Worm (Caenorhabditis elegans) whole organism, young adult: ENCODE results near the gene let-19.

ENCODE experiments used
- D2030.7 ChIP-seq: fragments of 200-800 bp; sonication (Bioruptor generic); IDR thresholded peaks from 2 replicates; pipeline ENCODE4 v1.3.6; 2022; ENCODE audit warnings: missing genetic modification reagents, missing genetic modification characterization, missing compliant biosample characterization
- F23B12.7 ChIP-seq: sonication (generic microtip); optimal IDR thresholded peaks from 2 replicates; lab custom pipeline; 2017; ENCODE audit warnings: missing genetic modification characterization, mild to moderate bottlenecking, missing compliant biosample characterization, antibody characterized with exemption, moderate library complexity; ENCODE audit not compliant: insufficient read depth
- F52B5.7 ChIP-seq: sonication (generic microtip); optimal IDR thresholded peaks from 2 replicates; lab custom pipeline; 2016; ENCODE audit warnings: mild to moderate bottlenecking, missing genetic modification characterization, missing compliant biosample characterization
- F57C9.4 ChIP-seq: sonication (generic microtip); optimal IDR thresholded peaks from 2 replicates; lab custom pipeline; 2017; ENCODE audit warnings: mild to moderate bottlenecking, missing genetic modification characterization, missing compliant biosample characterization
- K11D2.4 ChIP-seq: fragments of 200-800 bp; sonication (Bioruptor generic); IDR thresholded peaks from 2 replicates; pipeline ENCODE4 v1.3.6; 2022; ENCODE audit warnings: missing genetic modification reagents, missing genetic modification characterization, missing compliant biosample characterization
- Y53F4B.3 ChIP-seq: fragments of 200-800 bp; sonication (Bioruptor generic); IDR thresholded peaks from 2 replicates; pipeline ENCODE4 v1.3.6; 2022; ENCODE audit warnings: missing genetic modification reagents, missing genetic modification characterization, missing compliant biosample characterization
- Y53G8AR.9 ChIP-seq: fragments of 200-800 bp; sonication (Bioruptor generic); conservative IDR thresholded peaks from 2 replicates; pipeline ENCODE4 v1.3.6; 2022; ENCODE audit warnings: missing genetic modification reagents, missing genetic modification characterization, missing compliant biosample characterization
- ZK185.1 ChIP-seq: sonication (generic microtip); optimal IDR thresholded peaks from 2 replicates; lab custom pipeline; 2016; ENCODE audit warnings: mild to moderate bottlenecking, missing genetic modification characterization, missing compliant biosample characterization; ENCODE audit not compliant: poor library complexity, severe bottlenecking
- athp-1 ChIP-seq: sonication (generic microtip); optimal IDR thresholded peaks from 2 replicates; lab custom pipeline; 2017; ENCODE audit warnings: mild to moderate bottlenecking, missing genetic modification characterization, missing compliant biosample characterization
- attf-3 ChIP-seq: fragments of 200-800 bp; sonication (Bioruptor generic); conservative IDR thresholded peaks from 2 replicates; pipeline ENCODE4 v1.3.6; 2022; ENCODE audit warnings: missing genetic modification reagents, missing genetic modification characterization, missing compliant biosample characterization
- bed-1 ChIP-seq: fragments of 200-800 bp; sonication (Bioruptor generic); IDR thresholded peaks from 2 replicates; pipeline ENCODE4 v1.3.6; 2022; ENCODE audit warnings: missing genetic modification reagents, missing genetic modification characterization, missing compliant biosample characterization
- bed-2 ChIP-seq: fragments of 200-800 bp; sonication (Bioruptor generic); IDR thresholded peaks from 2 replicates; pipeline ENCODE4 v1.3.6; 2022; ENCODE audit warnings: missing genetic modification reagents, missing genetic modification characterization, missing compliant biosample characterization
- ceh-91 ChIP-seq: fragments of 200-800 bp; sonication (Bioruptor generic); IDR thresholded peaks from 2 replicates; pipeline ENCODE4 v1.3.6; 2022; ENCODE audit warnings: missing genetic modification reagents, missing genetic modification characterization, missing compliant biosample characterization
- chd-7 ChIP-seq: sonication (generic microtip); optimal IDR thresholded peaks from 2 replicates; lab custom pipeline; 2016; ENCODE audit warnings: mild to moderate bottlenecking, missing genetic modification characterization, moderate library complexity, missing compliant biosample characterization
- die-1 ChIP-seq: sonication (generic microtip); optimal IDR thresholded peaks from 2 replicates; lab custom pipeline; 2016; ENCODE audit warnings: missing genotype, mild to moderate bottlenecking, missing genetic modification characterization, missing compliant biosample characterization
- efl-1 ChIP-seq: fragments of 150-350 bp; optimal IDR thresholded peaks from 2 replicates; lab custom pipeline; 2014; ENCODE audit warnings: missing biosample characterization, missing genetic modification reagents, missing genetic modification characterization
- egl-18 ChIP-seq: fragments of 200-800 bp; sonication (Bioruptor generic); IDR thresholded peaks from 2 replicates; pipeline ENCODE4 v1.3.6; 2022; ENCODE audit warnings: missing genetic modification reagents, missing genetic modification characterization, missing compliant biosample characterization
- egrh-3 ChIP-seq: fragments of 200-800 bp; sonication (Bioruptor generic); IDR thresholded peaks from 2 replicates; pipeline ENCODE4 v1.3.6; 2022; ENCODE audit warnings: missing genetic modification reagents, missing genetic modification characterization, missing compliant biosample characterization
- ets-4 ChIP-seq: fragments of 200-800 bp; sonication (Bioruptor generic); optimal IDR thresholded peaks from 2 replicates; lab custom pipeline; 2018; ENCODE audit warnings: mild to moderate bottlenecking, missing genetic modification characterization, missing compliant biosample characterization
- hlh-12 ChIP-seq: sonication (generic microtip); optimal IDR thresholded peaks from 2 replicates; lab custom pipeline; 2016; ENCODE audit warnings: missing genetic modification characterization, missing compliant biosample characterization
- hmg-20 ChIP-seq: fragments of 200-800 bp; sonication (Bioruptor generic); IDR thresholded peaks from 2 replicates; pipeline ENCODE4 v1.3.6; 2022; ENCODE audit warnings: missing genetic modification reagents, missing genetic modification characterization, missing compliant biosample characterization
- lin-35 ChIP-seq, 3 experiments: fragments of 150-350 bp in 2 of 3; sonication (generic microtip) in 1 of 3; optimal IDR thresholded peaks; 2 replicates each; lab custom pipeline; 2014 to 2018; ENCODE audit warnings: missing biosample characterization in 3 of 3, missing genetic modification characterization in 3 of 3, missing genetic modification reagents in 3 of 3
- lir-1 ChIP-seq: fragments of 200-800 bp; sonication (Bioruptor generic); conservative IDR thresholded peaks from 2 replicates; pipeline ENCODE4 v1.3.6; 2022; ENCODE audit warnings: missing genetic modification reagents, missing genetic modification characterization, missing compliant biosample characterization
- lsy-27 ChIP-seq: sonication (generic microtip); optimal IDR thresholded peaks from 2 replicates; lab custom pipeline; 2017; ENCODE audit warnings: missing genetic modification characterization, mild to moderate bottlenecking, missing compliant biosample characterization, antibody characterized with exemption, missing genotype, borderline replicate concordance; ENCODE audit not compliant: insufficient read depth
- madf-8 ChIP-seq: fragments of 200-800 bp; sonication (Bioruptor generic); conservative IDR thresholded peaks from 2 replicates; pipeline ENCODE4 v1.3.6; 2022; ENCODE audit warnings: missing genetic modification reagents, missing genetic modification characterization, missing compliant biosample characterization
- mel-28 ChIP-seq: sonication (generic microtip); optimal IDR thresholded peaks from 2 replicates; lab custom pipeline; 2016; ENCODE audit warnings: borderline replicate concordance, mild to moderate bottlenecking, missing genetic modification characterization, missing compliant biosample characterization
- nfya-1 ChIP-seq: sonication (generic microtip); optimal IDR thresholded peaks from 2 replicates; lab custom pipeline; 2017; ENCODE audit warnings: antibody characterized with exemption, missing compliant biosample characterization, missing genetic modification characterization, borderline replicate concordance; ENCODE audit not compliant: insufficient read depth
- nfya-2 ChIP-seq: fragments of 200-800 bp; sonication (Bioruptor generic); IDR thresholded peaks from 2 replicates; pipeline ENCODE4 v1.3.6; 2022; ENCODE audit warnings: missing genetic modification reagents, missing genetic modification characterization, missing compliant biosample characterization
- nhr-120 ChIP-seq: fragments of 200-800 bp; sonication (Bioruptor generic); IDR thresholded peaks from 2 replicates; pipeline ENCODE4 v1.3.6; 2022; ENCODE audit warnings: missing genetic modification characterization, missing compliant biosample characterization
- nhr-27 ChIP-seq: fragments of 200-800 bp; sonication (Bioruptor generic); optimal IDR thresholded peaks from 2 replicates; lab custom pipeline; 2018; ENCODE audit warnings: mild to moderate bottlenecking, missing genetic modification characterization, moderate library complexity, missing compliant biosample characterization
- rec-8 ChIP-seq, 2 experiments: sonication (generic microtip); optimal IDR thresholded peaks; 2 replicates each; lab custom pipeline; 2016; ENCODE audit warnings: mild to moderate bottlenecking in 2 of 2, missing genetic modification characterization in 2 of 2, missing genetic modification reagents in 2 of 2, missing genotype in 2 of 2, missing biosample characterization in 1 of 2, missing compliant biosample characterization in 1 of 2, moderate library complexity in 1 of 2
- sdz-38 ChIP-seq: sonication (generic microtip); optimal IDR thresholded peaks from 2 replicates; lab custom pipeline; 2016; ENCODE audit warnings: missing genotype, missing genetic modification characterization, missing compliant biosample characterization
- tlf-1 ChIP-seq: fragments of 200-800 bp; sonication (Bioruptor generic); optimal IDR thresholded peaks from 2 replicates; lab custom pipeline; 2018; ENCODE audit warnings: mild to moderate bottlenecking, missing genetic modification characterization, missing compliant biosample characterization
- unc-130 ChIP-seq: sonication (generic microtip); optimal IDR thresholded peaks from 2 replicates; lab custom pipeline; 2016; ENCODE audit warnings: missing genetic modification reagents, missing genetic modification characterization, missing compliant biosample characterization
- zfh-2 ChIP-seq: fragments of 200-800 bp; sonication (Bioruptor generic); conservative IDR thresholded peaks from 2 replicates; pipeline ENCODE4 v1.3.6; 2022; ENCODE audit warnings: missing genetic modification reagents, missing genetic modification characterization, missing compliant biosample characterization
- ztf-28 ChIP-seq: fragments of 200-800 bp; sonication (Bioruptor generic); IDR thresholded peaks from 2 replicates; pipeline ENCODE4 v1.3.6; 2022; ENCODE audit warnings: missing genetic modification reagents, missing genetic modification characterization, missing compliant biosample characterization
- ztf-3 ChIP-seq: fragments of 200-800 bp; sonication (Bioruptor generic); optimal IDR thresholded peaks from 2 replicates; lab custom pipeline; 2018; ENCODE audit warnings: mild to moderate bottlenecking, missing genetic modification characterization, missing compliant biosample characterization

The let-19 gene

ce11 chrII:8750056-8750455 lies 20.7 kb upstream of the let-19 start (continued):
- TF ChIP-seq F23B12.7 (tag; lab: Kevin White, UChicago) (no peak), rec-8 (tag; optimal IDR thresholded peaks at IDR 0.05; lab: Kevin White, UChicago) (no peak), lir-1 (GFP tag; lab: Robert Waterston, UW) (no peak), lin-35 (GFP tag; optimal IDR thresholded peaks at IDR 0.05; lab: Kevin White, UChicago) (no peak)

- TF ChIP-seq ztf-28, result no peak
- TF ChIP-seq F52B5.7 (tag; lab: Kevin White, UChicago), result no peak
- TF ChIP-seq zfh-2 (GFP tag; lab: Robert Waterston, UW), result no peak
- no peak for TF ChIP-seq ZK185.1 (tag; lab: Kevin White, UChicago)
Observed at ce11 chrII:8751042-8751441, 19.7 kb upstream of the let-19 start.

ce11 chrII:8751686-8752085 lies 19.1 kb upstream of the let-19 start, which contains the start of gene atf-2:
TSS of gene atf-2 (plus strand) at chrII:8751986.
- TF ChIP-seq athp-1 (tag; lab: Kevin White, UChicago), result no peak
- TF ChIP-seq ets-4 (GFP tag; lab: Kevin White, UChicago), result no peak
- TF ChIP-seq lsy-27 (tag; lab: Kevin White, UChicago), result no peak
- TF ChIP-seq mel-28, result no peak
- no peak for TF ChIP-seq nfya-2 (GFP tag; lab: Robert Waterston, UW)
- no peak for TF ChIP-seq bed-1
- TF ChIP-seq ceh-91 (GFP tag; lab: Robert Waterston, UW), result no peak
- TF ChIP-seq chd-7 (tag; lab: Kevin White, UChicago), result no peak
- no peak for TF ChIP-seq madf-8 (GFP tag; lab: Robert Waterston, UW)
- no peak for TF ChIP-seq efl-1 (GFP tag; lab: Kevin White, UChicago)
- no peak for TF ChIP-seq egl-18 (GFP tag; lab: Robert Waterston, UW)
- TF ChIP-seq zfh-2 (GFP tag; lab: Robert Waterston, UW), result no peak
- no peak for TF ChIP-seq Y53F4B.3 (GFP tag; lab: Robert Waterston, UW)
- no peak for TF ChIP-seq nfya-1 (tag; lab: Kevin White, UChicago)

ce11 chrII:8755270-8755669 lies 15.5 kb upstream of the let-19 start, which contains the start of gene K08F8.7:
TSS of gene K08F8.7 (minus strand) at chrII:8755370.
- TF ChIP-seq nhr-27 (tag; lab: Kevin White, UChicago), result no peak
- TF ChIP-seq unc-130 (GFP tag; lab: Kevin White, UChicago), result no peak
- TF ChIP-seq bed-2 (GFP tag; lab: Robert Waterston, UW), result no peak
- no peak for TF ChIP-seq nhr-120 (GFP tag; lab: Robert Waterston, UW)
- no peak for TF ChIP-seq Y53G8AR.9 (GFP tag; lab: Robert Waterston, UW)
- TF ChIP-seq, all 124 proteins: peak for 0

ce11 chrII:8759493-8759892 lies 11.3 kb upstream of the let-19 start, which contains the start of gene fut-1:
TSS of gene fut-1 (minus strand) at chrII:8759593.
- no peak for TF ChIP-seq sdz-38
- no peak for TF ChIP-seq hlh-12 (tag; lab: Kevin White, UChicago)
- no peak for TF ChIP-seq hmg-20 (GFP tag; lab: Robert Waterston, UW)
- no peak for TF ChIP-seq tlf-1 (GFP tag; lab: Kevin White, UChicago)
- TF ChIP-seq attf-3 (GFP tag; lab: Robert Waterston, UW), result no peak
- no peak for TF ChIP-seq egl-18 (GFP tag; lab: Robert Waterston, UW)
- TF ChIP-seq egrh-3 (GFP tag; lab: Robert Waterston, UW), result no peak
- TF ChIP-seq K11D2.4, result no peak
- no peak for TF ChIP-seq F57C9.4 (tag; lab: Kevin White, UChicago)
- TF ChIP-seq D2030.7 (GFP tag; lab: Robert Waterston, UW), result no peak
- no peak for TF ChIP-seq ztf-3 (GFP tag; lab: Kevin White, UChicago)
- no peak for TF ChIP-seq die-1
- TF ChIP-seq, all 124 proteins: peak for 0
